Worm (Caenorhabditis elegans): ENCODE results near the gene gcy-13.
A peak's percentile ranks its signal among the peaks of the same experiment; 100 is the strongest.

Gene gcy-13

ce11 chrV:12317894-12318553 is 51.3 kb downstream of the gcy-13 start, which contains the start of the genes R04F11.5 and R04F11.2 (continued):
- TF ChIP-seq lin-39 (tag; optimal IDR thresholded peaks at IDR 0.05) (no peak), F13H6.1 (tag; optimal IDR thresholded peaks at IDR 0.05) (no peak)

- TF ChIP-seq aly-2 (tag; optimal IDR thresholded peaks at IDR 0.05) (no peak), dmd-4 (tag; optimal IDR thresholded peaks at IDR 0.05) (no peak), sma-9 (GFP tag; optimal IDR thresholded peaks at IDR 0.05) (no peak), sma-9 (tag; optimal IDR thresholded peaks at IDR 0.05) (no peak), mbf-1 (tag; optimal IDR thresholded peaks at IDR 0.05) (no peak), lsy-2 (tag; optimal IDR thresholded peaks at IDR 0.05) (no peak), egl-27 (tag; optimal IDR thresholded peaks at IDR 0.05) (no peak), nhr-129 (tag; optimal IDR thresholded peaks at IDR 0.05) (no peak), ztf-11 (tag; optimal IDR thresholded peaks at IDR 0.05) (no peak), ceh-16 (tag; optimal IDR thresholded peaks at IDR 0.05) (no peak), ztf-1 (GFP tag; conservative IDR thresholded peaks at IDR 0.05) (no peak), lin-13 (GFP tag; optimal IDR thresholded peaks at IDR 0.05) (no peak), ZK546.5 (tag; optimal IDR thresholded peaks at IDR 0.05) (no peak), lin-11 (tag; optimal IDR thresholded peaks at IDR 0.05) (no peak), crh-2 (tag; optimal IDR thresholded peaks at IDR 0.05) (no peak), blmp-1 (tag; optimal IDR thresholded peaks at IDR 0.05; ENCODE audit: insufficient read depth) (no peak), nhr-237 (tag; optimal IDR thresholded peaks at IDR 0.05) (no peak), sem-4 (tag; optimal IDR thresholded peaks at IDR 0.05) (no peak), ceh-82 (tag; optimal IDR thresholded peaks at IDR 0.05) (no peak), peb-1 (tag; optimal IDR thresholded peaks at IDR 0.05) (no peak)
Measured at ce11 chrV:12317080-12317479, 52.3 kb downstream of the gcy-13 start, which contains the start of gene R04F11.3. Gene R04F11.3 (minus strand): TSS chrV:12317180.

ce11 chrV:12316076-12316475 is 53.3 kb downstream of the gcy-13 start:
- no peak for TF ChIP-seq ZK546.5 (tag; optimal IDR thresholded peaks at IDR 0.05)
- TF ChIP-seq snpc-4 (tag; optimal IDR thresholded peaks at IDR 0.05), result no peak
- TF ChIP-seq peb-1 (tag; optimal IDR thresholded peaks at IDR 0.05), result no peak
- no peak for TF ChIP-seq skn-1 (tag; optimal IDR thresholded peaks at IDR 0.05)
- TF ChIP-seq nhr-23 (tag; optimal IDR thresholded peaks at IDR 0.05), result no peak
- no peak for TF ChIP-seq nhr-129 (tag; optimal IDR thresholded peaks at IDR 0.05)
- TF ChIP-seq ceh-82 (tag; optimal IDR thresholded peaks at IDR 0.05), result no peak
- no peak for TF ChIP-seq ztf-11 (tag; optimal IDR thresholded peaks at IDR 0.05)
- no peak for TF ChIP-seq unc-62 (GFP tag; optimal IDR thresholded peaks at IDR 0.05)
- TF ChIP-seq nhr-21 (tag; optimal IDR thresholded peaks at IDR 0.05), result no peak
- no peak for TF ChIP-seq ama-1 (optimal IDR thresholded peaks at IDR 0.05)
- no peak for TF ChIP-seq ztf-1 (GFP tag; conservative IDR thresholded peaks at IDR 0.05)
- no peak for TF ChIP-seq Y55F3AM.14 (GFP tag; optimal IDR thresholded peaks at IDR 0.05)
- TF ChIP-seq mbf-1 (tag; optimal IDR thresholded peaks at IDR 0.05), result no peak

- no peak for TF ChIP-seq mbf-1 (tag; optimal IDR thresholded peaks at IDR 0.05)
- no peak for TF ChIP-seq skn-1 (tag; optimal IDR thresholded peaks at IDR 0.05)
- TF ChIP-seq lsy-2 (tag; optimal IDR thresholded peaks at IDR 0.05), result peak in 1 of 2 experiments; percentile 38
- no peak for TF ChIP-seq elt-3 (tag; optimal IDR thresholded peaks at IDR 0.05)
- no peak for TF ChIP-seq fos-1 (tag; optimal IDR thresholded peaks at IDR 0.05)
- TF ChIP-seq C34F6.9 (tag; optimal IDR thresholded peaks at IDR 0.05), result peak; percentile 41
- no peak for TF ChIP-seq Y55F3AM.14 (GFP tag; optimal IDR thresholded peaks at IDR 0.05)
- TF ChIP-seq crh-2 (tag; optimal IDR thresholded peaks at IDR 0.05), result no peak
- TF ChIP-seq dmd-4 (tag; optimal IDR thresholded peaks at IDR 0.05), result no peak
- no peak for TF ChIP-seq ceh-82 (tag; optimal IDR thresholded peaks at IDR 0.05)
- peak; percentile 18 for TF ChIP-seq nhr-129 (tag; optimal IDR thresholded peaks at IDR 0.05)
- no peak for TF ChIP-seq lin-13 (GFP tag; optimal IDR thresholded peaks at IDR 0.05)
- no peak for TF ChIP-seq nhr-25 (tag; optimal IDR thresholded peaks at IDR 0.05)
- peak; percentile 54 for TF ChIP-seq unc-55 (GFP tag; optimal IDR thresholded peaks at IDR 0.05)
- TF ChIP-seq zag-1 (tag; optimal IDR thresholded peaks at IDR 0.05), result peak; percentile 33
- no peak for TF ChIP-seq unc-39 (tag; optimal IDR thresholded peaks at IDR 0.05)
- no peak for TF ChIP-seq aly-2 (tag; optimal IDR thresholded peaks at IDR 0.05)
Measured at ce11 chrV:12314413-12314812, 54.9 kb downstream of the gcy-13 start.

Data from whole organism, L2 larva.